Fruit fly (Drosophila melanogaster) whole organism, embryonic: ENCODE data around the gene CG3222.
A peak's percentile ranks its signal among the peaks of the same experiment; 100 is the strongest.

Source experiments
- Antp ChIP-seq: fragments of 200-800 bp; sonication (Bioruptor generic); optimal IDR thresholded peaks from 3 replicates; lab custom pipeline; 2016; ENCODE audit warnings: missing biosample characterization, missing genetic modification characterization
- Asciz ChIP-seq: fragments of 200-800 bp; sonication (Bioruptor generic); optimal IDR thresholded peaks from 2 replicates; lab custom pipeline; 2017; ENCODE audit warnings: missing biosample characterization, mild to moderate bottlenecking, missing genetic modification characterization, missing genetic modification reagents
- B-H1 ChIP-seq: fragments of 200-800 bp; sonication (Bioruptor generic); IDR thresholded peaks from 3 replicates; pipeline ENCODE4 v1.3.6; 2022; ENCODE audit warnings: missing biosample characterization, missing genetic modification characterization
- Blimp-1 ChIP-seq: fragments of 200-800 bp; sonication (Bioruptor generic); optimal IDR thresholded peaks from 3 replicates; lab custom pipeline; 2018; ENCODE audit warnings: missing biosample characterization, missing genetic modification characterization, mild to moderate bottlenecking, moderate library complexity, missing genetic modification reagents
- BtbVII ChIP-seq: fragments of 200-800 bp; sonication (Bioruptor generic); optimal IDR thresholded peaks from 3 replicates; lab custom pipeline; 2017; ENCODE audit warnings: missing biosample characterization, mild to moderate bottlenecking, missing genetic modification characterization
- C15 ChIP-seq: fragments of 200-800 bp; sonication (Bioruptor generic); IDR thresholded peaks from 3 replicates; pipeline ENCODE4 v1.3.6; 2022; ENCODE audit warnings: missing biosample characterization, missing genetic modification characterization
- CG10959 ChIP-seq: fragments of 200-800 bp; sonication (Bioruptor generic); IDR thresholded peaks from 2 replicates; pipeline ENCODE4 v1.3.6; 2022; ENCODE audit warnings: missing biosample characterization, missing genetic modification characterization
- CG11723 ChIP-seq: fragments of 200-800 bp; sonication (Bioruptor generic); optimal IDR thresholded peaks from 2 replicates; lab custom pipeline; 2017; ENCODE audit warnings: missing biosample characterization, mild to moderate bottlenecking, missing genetic modification characterization
- CG12155 ChIP-seq: fragments of 200-800 bp; sonication (Bioruptor generic); optimal IDR thresholded peaks from 3 replicates; lab custom pipeline; 2016; ENCODE audit warnings: missing biosample characterization, missing genetic modification characterization
- CG13424 ChIP-seq: fragments of 200-800 bp; sonication (Bioruptor generic); optimal IDR thresholded peaks from 2 replicates; lab custom pipeline; 2019; ENCODE audit warnings: missing biosample characterization, mild to moderate bottlenecking, missing genetic modification characterization, moderate library complexity
- CG13894 ChIP-seq: fragments of 200-800 bp; sonication (Bioruptor generic); optimal IDR thresholded peaks from 3 replicates; lab custom pipeline; 2018; ENCODE audit warnings: missing biosample characterization, mild to moderate bottlenecking, missing genetic modification characterization, moderate library complexity
- CG15073 ChIP-seq: fragments of 200-800 bp; sonication (Bioruptor generic); optimal IDR thresholded peaks from 2 replicates; lab custom pipeline; 2016; ENCODE audit warnings: missing biosample characterization, missing genetic modification characterization
- CG1603 ChIP-seq: fragments of 200-800 bp; sonication (Bioruptor generic); optimal IDR thresholded peaks from 2 replicates; lab custom pipeline; 2019; ENCODE audit warnings: missing biosample characterization, mild to moderate bottlenecking, missing genetic modification characterization, moderate library complexity
- CG16779 ChIP-seq: fragments of 200-800 bp; sonication (Bioruptor generic); IDR thresholded peaks from 2 replicates; pipeline ENCODE4 v1.3.6; 2022; ENCODE audit warnings: missing biosample characterization, missing genetic modification characterization
- CG17612 ChIP-seq: fragments of 200-800 bp; sonication (Bioruptor generic); IDR thresholded peaks from 2 replicates; pipeline ENCODE4 v1.3.6; 2022; ENCODE audit warnings: missing biosample characterization, missing genetic modification characterization
- CG32772 ChIP-seq: fragments of 200-800 bp; sonication (Bioruptor generic); IDR thresholded peaks from 2 replicates; pipeline ENCODE4 v1.3.6; 2022; ENCODE audit warnings: missing biosample characterization, missing genetic modification characterization
- CG33213 ChIP-seq: fragments of 200-800 bp; sonication (Bioruptor generic); optimal IDR thresholded peaks from 3 replicates; lab custom pipeline; 2016; ENCODE audit warnings: missing biosample characterization, missing genetic modification characterization
- CG7928 ChIP-seq: fragments of 200-800 bp; sonication (Bioruptor generic); optimal IDR thresholded peaks from 2 replicates; lab custom pipeline; 2017; ENCODE audit warnings: missing biosample characterization, mild to moderate bottlenecking, missing genetic modification characterization
- CG8290 ChIP-seq, 3 experiments: fragments of 200-800 bp; sonication (Bioruptor generic); optimal IDR thresholded peaks; 2 replicates each; lab custom pipeline; 2016 to 2019; ENCODE audit warnings: missing biosample characterization in 3 of 3, missing genetic modification characterization in 3 of 3, mild to moderate bottlenecking in 2 of 3, moderate library complexity in 1 of 3
- CG8388 ChIP-seq: fragments of 200-800 bp; sonication (Bioruptor generic); optimal IDR thresholded peaks from 2 replicates; lab custom pipeline; 2019; ENCODE audit warnings: missing biosample characterization, mild to moderate bottlenecking, missing genetic modification characterization, moderate library complexity
- CG8765 ChIP-seq: fragments of 200-800 bp; sonication (Bioruptor generic); IDR thresholded peaks from 2 replicates; pipeline ENCODE4 v1.3.6; 2022; ENCODE audit warnings: missing biosample characterization, missing genetic modification characterization
- CG9215 ChIP-seq: fragments of 200-800 bp; sonication (Bioruptor generic); IDR thresholded peaks from 2 replicates; pipeline ENCODE4 v1.3.6; 2022; ENCODE audit warnings: missing biosample characterization, missing genetic modification characterization
- Chrac-16 ChIP-seq: fragments of 200-800 bp; sonication (Bioruptor generic); optimal IDR thresholded peaks from 3 replicates; lab custom pipeline; 2016; ENCODE audit warnings: missing biosample characterization, missing genetic modification characterization
- Deaf1 ChIP-seq: fragments of 200-800 bp; optimal IDR thresholded peaks from 3 replicates; lab custom pipeline; 2019; ENCODE audit warnings: missing biosample characterization, mild to moderate bottlenecking, missing genetic modification characterization, moderate library complexity
- E2f2 ChIP-seq: fragments of 200-800 bp; sonication (Bioruptor generic); IDR thresholded peaks from 2 replicates; pipeline ENCODE4 v1.3.6; 2022; ENCODE audit warnings: missing biosample characterization, missing genetic modification characterization
- Hr51 ChIP-seq, 2 experiments: fragments of 200-800 bp; sonication (Bioruptor generic); optimal IDR thresholded peaks; 2 replicates in 1 of 2; 3 replicates in 1 of 2; lab custom pipeline; 2016 to 2018; ENCODE audit warnings: missing biosample characterization in 2 of 2, missing genetic modification characterization in 2 of 2, mild to moderate bottlenecking in 1 of 2, moderate library complexity in 1 of 2
- Mrtf ChIP-seq: fragments of 200-800 bp; sonication (Bioruptor generic); IDR thresholded peaks from 3 replicates; pipeline ENCODE4 v1.3.6; 2022; ENCODE audit warnings: missing biosample characterization, missing genetic modification characterization
- NC2β ChIP-seq: fragments of 200-800 bp; sonication (Bioruptor generic); optimal IDR thresholded peaks from 2 replicates; lab custom pipeline; 2016; ENCODE audit warnings: missing biosample characterization, missing genetic modification characterization
- NfI ChIP-seq: fragments of 200-800 bp; sonication (Bioruptor generic); optimal IDR thresholded peaks from 3 replicates; lab custom pipeline; 2018; ENCODE audit warnings: missing biosample characterization, mild to moderate bottlenecking, missing genetic modification characterization, moderate library complexity
- TFAM ChIP-seq: fragments of 200-800 bp; sonication (Bioruptor generic); optimal IDR thresholded peaks from 2 replicates; lab custom pipeline; 2017; ENCODE audit warnings: missing biosample characterization, missing genetic modification characterization, inconsistent platforms
- az2 ChIP-seq: fragments of 200-800 bp; sonication (Bioruptor generic); optimal IDR thresholded peaks from 3 replicates; lab custom pipeline; 2016; ENCODE audit warnings: missing biosample characterization, missing genetic modification characterization
- btn ChIP-seq: fragments of 200-800 bp; sonication (Bioruptor generic); optimal IDR thresholded peaks from 2 replicates; lab custom pipeline; 2016; ENCODE audit warnings: missing biosample characterization, missing genetic modification characterization
- danr ChIP-seq: fragments of 200-800 bp; sonication (Bioruptor generic); IDR thresholded peaks from 2 replicates; pipeline ENCODE4 v1.3.6; 2022; ENCODE audit warnings: missing biosample characterization, missing genetic modification characterization
- disco-r ChIP-seq: fragments of 200-800 bp; sonication (Bioruptor generic); optimal IDR thresholded peaks from 2 replicates; lab custom pipeline; 2016; ENCODE audit warnings: missing biosample characterization, missing genetic modification characterization
- dmrt11E ChIP-seq: fragments of 200-800 bp; sonication (Bioruptor generic); optimal IDR thresholded peaks from 3 replicates; lab custom pipeline; 2018; ENCODE audit warnings: missing biosample characterization, mild to moderate bottlenecking, missing genetic modification characterization, moderate library complexity
- fu2 ChIP-seq: fragments of 200-800 bp; sonication (Bioruptor generic); optimal IDR thresholded peaks from 2 replicates; lab custom pipeline; 2016; ENCODE audit warnings: missing biosample characterization, missing genetic modification characterization
- gce ChIP-seq: fragments of 200-800 bp; sonication (Bioruptor generic); IDR thresholded peaks from 3 replicates; pipeline ENCODE4 v1.3.6; 2022; ENCODE audit warnings: missing biosample characterization, missing genetic modification characterization
- jing ChIP-seq: fragments of 200-800 bp; sonication (Bioruptor generic); optimal IDR thresholded peaks from 2 replicates; lab custom pipeline; 2018; ENCODE audit warnings: missing biosample characterization, mild to moderate bottlenecking, missing genetic modification characterization
- kay ChIP-seq: fragments of 200-800 bp; sonication (Bioruptor generic); optimal IDR thresholded peaks from 2 replicates; lab custom pipeline; 2016; ENCODE audit warnings: missing biosample characterization, missing genetic modification characterization
- kni ChIP-seq: fragments of 200-800 bp; sonication (Bioruptor generic); optimal IDR thresholded peaks from 3 replicates; lab custom pipeline; 2017; ENCODE audit warnings: mild to moderate bottlenecking, missing biosample characterization, missing genetic modification reagents, missing genetic modification characterization
- mirr ChIP-seq: fragments of 200-800 bp; sonication (Bioruptor generic); optimal IDR thresholded peaks from 3 replicates; lab custom pipeline; 2018; ENCODE audit warnings: missing biosample characterization, mild to moderate bottlenecking, missing genetic modification characterization
- nom ChIP-seq: fragments of 200-800 bp; sonication (Bioruptor generic); optimal IDR thresholded peaks from 2 replicates; lab custom pipeline; 2017; ENCODE audit warnings: missing biosample characterization, missing genetic modification characterization, mild to moderate bottlenecking, moderate library complexity, missing genetic modification reagents
- pnt ChIP-seq: fragments of 200-800 bp; sonication (Bioruptor generic); optimal IDR thresholded peaks from 3 replicates; lab custom pipeline; 2016; ENCODE audit warnings: missing biosample characterization, missing genetic modification characterization
- salm ChIP-seq: fragments of 200-800 bp; sonication (Bioruptor generic); optimal IDR thresholded peaks from 2 replicates; lab custom pipeline; 2018; ENCODE audit warnings: missing biosample characterization, mild to moderate bottlenecking, missing genetic modification characterization
- slou ChIP-seq: fragments of 200-800 bp; sonication (Bioruptor generic); optimal IDR thresholded peaks from 3 replicates; lab custom pipeline; 2016; ENCODE audit warnings: missing biosample characterization, missing genetic modification characterization
- sob ChIP-seq: fragments of 200-800 bp; sonication (Bioruptor generic); IDR thresholded peaks from 2 replicates; pipeline ENCODE4 v1.3.6; 2022; ENCODE audit warnings: missing biosample characterization, missing genetic modification characterization
- tin ChIP-seq: fragments of 200-800 bp; sonication (Bioruptor generic); optimal IDR thresholded peaks from 3 replicates; lab custom pipeline; 2016; ENCODE audit warnings: missing biosample characterization, missing genetic modification characterization
- ttk ChIP-seq: fragments of 200-800 bp; sonication (Bioruptor generic); IDR thresholded peaks from 2 replicates; pipeline ENCODE4 v2.1.2; 2022; ENCODE audit warnings: missing biosample characterization, missing genetic modification characterization
- zen ChIP-seq: fragments of 200-800 bp; sonication (Bioruptor generic); optimal IDR thresholded peaks from 3 replicates; lab custom pipeline; 2018; ENCODE audit warnings: missing biosample characterization, mild to moderate bottlenecking, missing genetic modification characterization, moderate library complexity
- zf30C ChIP-seq: fragments of 200-800 bp; sonication (Bioruptor generic); optimal IDR thresholded peaks from 3 replicates; lab custom pipeline; 2018; ENCODE audit warnings: missing biosample characterization, mild to moderate bottlenecking, missing genetic modification characterization

The CG3222 gene

dm6 chr3L:9614589-9615442, 16.0 kb downstream of the CG3222 start, which contains the start of gene LanB2 (continued):
- TF ChIP-seq B-H1 (GFP tag; lab: Robert Waterston, UW) (no peak), CG8765 (no peak), CG33213 (GFP tag; lab: Kevin White, UChicago) (no peak), Mrtf (GFP tag; lab: Robert Waterston, UW) (no peak), CG9215 (no peak), gce (GFP tag; lab: Robert Waterston, UW) (no peak), CG12155 (GFP tag; lab: Kevin White, UChicago) (no peak), C15 (GFP tag; lab: Robert Waterston, UW) (no peak), CG16779 (GFP tag; lab: Robert Waterston, UW) (no peak), CG13424 (tag; lab: Kevin White, UChicago) (no peak), pnt (GFP tag; lab: Kevin White, UChicago) (no peak), NfI (GFP tag; lab: Kevin White, UChicago) (no peak), CG8388 (GFP tag; lab: Kevin White, UChicago) (no peak), CG32772 (GFP tag; lab: Robert Waterston, UW) (no peak), jing (GFP tag; lab: Kevin White, UChicago) (no peak), zen (no peak), NC2β (GFP tag; lab: Kevin White, UChicago) (no peak), TFAM (GFP tag; lab: Kevin White, UChicago) (no peak), az2 (GFP tag; lab: Kevin White, UChicago) (no peak), E2f2 (GFP tag; lab: Robert Waterston, UW) (no peak), disco-r (GFP tag; lab: Kevin White, UChicago) (no peak), slou (GFP tag; lab: Kevin White, UChicago) (no peak), Hr51 (GFP tag; optimal IDR thresholded peaks at IDR 0.05; lab: Kevin White, UChicago) (no peak), zf30C (GFP tag; lab: Kevin White, UChicago) (no peak), CG17612 (GFP tag; lab: Robert Waterston, UW) (no peak), nom (GFP tag; lab: Kevin White, UChicago) (peak; percentile 79), CG7928 (GFP tag; lab: Kevin White, UChicago) (no peak), danr (GFP tag; lab: Robert Waterston, UW) (no peak), salm (no peak), tin (GFP tag; lab: Kevin White, UChicago) (no peak), CG13894 (tag; lab: Kevin White, UChicago) (no peak), CG15073 (GFP tag; lab: Kevin White, UChicago) (no peak), Antp (GFP tag; lab: Kevin White, UChicago) (no peak), btn (GFP tag; lab: Kevin White, UChicago) (no peak), sob (GFP tag; lab: Robert Waterston, UW) (peak; percentile 35; the same call in 1 of the 2 replicates), Blimp-1 (GFP tag; lab: Kevin White, UChicago) (no peak), kni (GFP tag; lab: Kevin White, UChicago) (peak; percentile 80), Deaf1 (peak; percentile 87), CG8290 (GFP tag; optimal IDR thresholded peaks at IDR 0.05; lab: Kevin White, UChicago) (no peak), CG8290 (tag; optimal IDR thresholded peaks at IDR 0.05; lab: Kevin White, UChicago) (no peak), mirr (peak; percentile 43), BtbVII (GFP tag; lab: Kevin White, UChicago) (peak; percentile 47), CG1603 (no peak), Asciz (GFP tag; lab: Kevin White, UChicago) (no peak), CG11723 (GFP tag; lab: Kevin White, UChicago) (no peak), ttk (GFP tag; lab: Robert Waterston, UW) (no peak), CG10959 (no peak), kay (GFP tag; lab: Kevin White, UChicago) (no peak), dmrt11E (no peak), Chrac-16 (GFP tag; lab: Kevin White, UChicago) (no peak), fu2 (GFP tag; lab: Kevin White, UChicago) (no peak)
